Worm (Caenorhabditis elegans) whole organism, late embryonic: Measurements from ENCODE around the gene F22F1.3.
"Not testable (repeated sequence)": the region's sequence is repeated elsewhere in the genome, so short reads cannot be mapped to it uniquely, and the experiment has no call there.

Experiments used
- C08G9.2 ChIP-seq: sonication (generic microtip); optimal IDR thresholded peaks from 2 replicates; lab custom pipeline; 2016; ENCODE audit warnings: mild to moderate bottlenecking, missing genetic modification characterization, moderate library complexity, missing compliant biosample characterization
- C38D4.7 ChIP-seq: fragments of 200-800 bp; sonication (Bioruptor generic); optimal IDR thresholded peaks from 2 replicates; lab custom pipeline; 2018; ENCODE audit warnings: mild to moderate bottlenecking, missing genetic modification characterization, moderate library complexity, missing compliant biosample characterization
- K09A11.1 ChIP-seq: sonication (generic microtip); optimal IDR thresholded peaks from 2 replicates; lab custom pipeline; 2017; ENCODE audit warnings: antibody characterized with exemption, mild to moderate bottlenecking, missing genetic modification characterization, missing compliant biosample characterization; ENCODE audit not compliant: insufficient read depth
- ama-1 ChIP-seq: fragments of 150-350 bp; optimal IDR thresholded peaks from 2 replicates; lab custom pipeline; 2014
- ceh-14 ChIP-seq: sonication (generic microtip); optimal IDR thresholded peaks from 2 replicates; lab custom pipeline; 2016; ENCODE audit warnings: missing genotype, missing genetic modification characterization, missing compliant biosample characterization
- ceh-18 ChIP-seq: sonication (generic microtip); optimal IDR thresholded peaks from 2 replicates; lab custom pipeline; 2016; ENCODE audit warnings: missing genetic modification characterization, missing compliant biosample characterization
- ceh-19 ChIP-seq: fragments of 200-800 bp; sonication (Bioruptor generic); optimal IDR thresholded peaks from 2 replicates; lab custom pipeline; 2018; ENCODE audit warnings: mild to moderate bottlenecking, missing genetic modification characterization, missing compliant biosample characterization
- ceh-22 ChIP-seq: sonication (generic microtip); optimal IDR thresholded peaks from 2 replicates; lab custom pipeline; 2017; ENCODE audit warnings: missing biosample characterization, missing genetic modification characterization
- ceh-24 ChIP-seq: sonication (generic microtip); optimal IDR thresholded peaks from 2 replicates; lab custom pipeline; 2016; ENCODE audit warnings: mild to moderate bottlenecking, missing genetic modification characterization, missing compliant biosample characterization
- ceh-45 ChIP-seq: fragments of 200-800 bp; sonication (Bioruptor generic); IDR thresholded peaks from 2 replicates; pipeline ENCODE4 v1.3.6; 2022; ENCODE audit warnings: missing genetic modification reagents, missing genetic modification characterization, missing compliant biosample characterization
- ceh-48 ChIP-seq: sonication (generic microtip); optimal IDR thresholded peaks from 2 replicates; lab custom pipeline; 2016; ENCODE audit warnings: missing genetic modification characterization, inconsistent platforms, missing compliant biosample characterization
- ceh-6 ChIP-seq: fragments of 200-800 bp; sonication (Bioruptor generic); optimal IDR thresholded peaks from 2 replicates; lab custom pipeline; 2018; ENCODE audit warnings: mild to moderate bottlenecking, missing genetic modification characterization, missing compliant biosample characterization
- ceh-9 ChIP-seq: sonication (generic microtip); optimal IDR thresholded peaks from 2 replicates; lab custom pipeline; 2016; ENCODE audit warnings: mild to moderate bottlenecking, missing genetic modification characterization, inconsistent platforms, missing compliant biosample characterization
- che-1 ChIP-seq: sonication (generic microtip); optimal IDR thresholded peaks from 2 replicates; lab custom pipeline; 2016; ENCODE audit warnings: mild to moderate bottlenecking, missing genetic modification characterization, missing compliant biosample characterization
- dmd-4 ChIP-seq: sonication (generic microtip); optimal IDR thresholded peaks from 2 replicates; lab custom pipeline; 2016; ENCODE audit warnings: borderline replicate concordance, missing genetic modification characterization, missing compliant biosample characterization
- dve-1 ChIP-seq: sonication (generic microtip); optimal IDR thresholded peaks from 2 replicates; lab custom pipeline; 2017; ENCODE audit warnings: antibody characterized with exemption, mild to moderate bottlenecking, missing genetic modification characterization, missing compliant biosample characterization
- elt-2 ChIP-seq: sonication (generic microtip); optimal IDR thresholded peaks from 2 replicates; lab custom pipeline; 2016; ENCODE audit warnings: missing genetic modification reagents, missing genetic modification characterization, missing compliant biosample characterization
- elt-4 ChIP-seq: sonication (generic microtip); optimal IDR thresholded peaks from 2 replicates; lab custom pipeline; 2016; ENCODE audit warnings: missing genetic modification characterization, missing compliant biosample characterization
- eyg-1 ChIP-seq: sonication (generic microtip); optimal IDR thresholded peaks from 2 replicates; lab custom pipeline; 2016; ENCODE audit warnings: missing genotype, missing genetic modification characterization, missing compliant biosample characterization
- gmeb-2 ChIP-seq: sonication (generic microtip); optimal IDR thresholded peaks from 2 replicates; lab custom pipeline; 2016; ENCODE audit warnings: missing genetic modification characterization, inconsistent platforms, missing compliant biosample characterization
- hlh-13 ChIP-seq: fragments of 200-800 bp; sonication (Bioruptor generic); optimal IDR thresholded peaks from 2 replicates; lab custom pipeline; 2018; ENCODE audit warnings: mild to moderate bottlenecking, missing genetic modification characterization, missing compliant biosample characterization
- hlh-15 ChIP-seq: sonication (generic microtip); optimal IDR thresholded peaks from 2 replicates; lab custom pipeline; 2016; ENCODE audit warnings: missing genetic modification characterization, missing compliant biosample characterization
- hlh-30 ChIP-seq: sonication (generic microtip); optimal IDR thresholded peaks from 2 replicates; lab custom pipeline; 2017; ENCODE audit warnings: antibody characterized with exemption, missing genetic modification characterization, missing compliant biosample characterization; ENCODE audit not compliant: insufficient read depth
- lim-6 ChIP-seq: sonication (generic microtip); optimal IDR thresholded peaks from 2 replicates; lab custom pipeline; 2016; ENCODE audit warnings: missing genetic modification characterization, missing compliant biosample characterization
- mec-3 ChIP-seq: sonication (generic microtip); optimal IDR thresholded peaks from 2 replicates; lab custom pipeline; 2016; ENCODE audit warnings: borderline replicate concordance, missing genetic modification characterization, missing compliant biosample characterization
- nfya-1 ChIP-seq: sonication (generic microtip); optimal IDR thresholded peaks from 2 replicates; lab custom pipeline; 2017; ENCODE audit warnings: missing genetic modification characterization, mild to moderate bottlenecking, missing compliant biosample characterization, antibody characterized with exemption, moderate library complexity
- nhr-11 ChIP-seq: fragments of 150-350 bp; optimal IDR thresholded peaks from 2 replicates; lab custom pipeline; 2014; ENCODE audit warnings: missing biosample characterization, missing genetic modification characterization
- nhr-232 ChIP-seq: sonication (generic microtip); optimal IDR thresholded peaks from 2 replicates; lab custom pipeline; 2016; ENCODE audit warnings: missing genetic modification characterization, missing compliant biosample characterization
- pha-2 ChIP-seq: sonication (generic microtip); optimal IDR thresholded peaks from 2 replicates; lab custom pipeline; 2017; ENCODE audit warnings: mild to moderate bottlenecking, missing genetic modification characterization, missing compliant biosample characterization
- pros-1 ChIP-seq: fragments of 150-350 bp; optimal IDR thresholded peaks from 2 replicates; lab custom pipeline; 2014; ENCODE audit warnings: missing biosample characterization, missing genetic modification reagents, missing genetic modification characterization
- ref-2 ChIP-seq: sonication (generic microtip); optimal IDR thresholded peaks from 2 replicates; lab custom pipeline; 2016; ENCODE audit warnings: missing genetic modification characterization, missing compliant biosample characterization
- sdc-2 ChIP-seq: sonication (generic microtip); optimal IDR thresholded peaks from 2 replicates; lab custom pipeline; 2016; ENCODE audit warnings: missing genotype, missing genetic modification characterization, missing compliant biosample characterization
- sox-4 ChIP-seq: sonication (generic microtip); optimal IDR thresholded peaks from 2 replicates; lab custom pipeline; 2017; ENCODE audit warnings: mild to moderate bottlenecking, missing genetic modification characterization, inconsistent platforms, missing compliant biosample characterization
- ttx-3 ChIP-seq: sonication (generic microtip); optimal IDR thresholded peaks from 2 replicates; lab custom pipeline; 2016; ENCODE audit warnings: missing genetic modification reagents, missing genetic modification characterization, missing compliant biosample characterization
- unc-3 ChIP-seq, 2 experiments: fragments of 200-800 bp in 1 of 2; sonication (Bioruptor generic) in 1 of 2; sonication (generic microtip) in 1 of 2; conservative IDR thresholded peaks in 1 of 2; optimal IDR thresholded peaks in 1 of 2; 2 replicates each; pipeline versions ENCODE4 v1.3.6 to Lab custom; 2016 to 2022; ENCODE audit warnings: missing compliant biosample characterization in 2 of 2, missing genetic modification characterization in 2 of 2, missing genetic modification reagents in 1 of 2
- unc-42 ChIP-seq: sonication (generic microtip); optimal IDR thresholded peaks from 2 replicates; lab custom pipeline; 2016; ENCODE audit warnings: missing genotype, missing genetic modification characterization, missing compliant biosample characterization
- unc-86 ChIP-seq: sonication (generic microtip); optimal IDR thresholded peaks from 2 replicates; lab custom pipeline; 2016; ENCODE audit warnings: missing genetic modification characterization, missing compliant biosample characterization
- ztf-16 ChIP-seq: sonication (generic microtip); optimal IDR thresholded peaks from 2 replicates; lab custom pipeline; 2017; ENCODE audit warnings: missing genetic modification characterization, missing compliant biosample characterization

The F22F1.3 gene

ce11 chrX:8155969-8156368 lies 6.9 kb downstream of the F22F1.3 start (continued):
- no peak for TF ChIP-seq nhr-11 (tag; lab: Kevin White, UChicago)
- peak; percentile 61 for TF ChIP-seq ceh-48
- peak; percentile 71 for TF ChIP-seq sdc-2
- peak; percentile 12 for TF ChIP-seq ztf-16 (tag; lab: Kevin White, UChicago)
- TF ChIP-seq hlh-13 (GFP tag; lab: Kevin White, UChicago): peak; percentile 77
- peak; percentile 89 for TF ChIP-seq unc-3 (GFP tag; conservative IDR thresholded peaks at IDR 0.05; lab: Robert Waterston, UW)
- peak; percentile 25 for TF ChIP-seq unc-3 (tag; optimal IDR thresholded peaks at IDR 0.05; lab: Kevin White, UChicago)
- TF ChIP-seq pha-2 (tag; lab: Kevin White, UChicago): peak; percentile 77
- TF ChIP-seq elt-2: peak; percentile 92
- TF ChIP-seq eyg-1: peak; percentile 69
- TF ChIP-seq nhr-232 (tag; lab: Kevin White, UChicago): peak; percentile 69
- TF ChIP-seq che-1 (tag; lab: Kevin White, UChicago): peak; percentile 87
- TF ChIP-seq mec-3 (tag; lab: Kevin White, UChicago): no peak
- TF ChIP-seq hlh-30 (tag; lab: Kevin White, UChicago): no peak
- peak; percentile 89 for TF ChIP-seq gmeb-2 (tag; lab: Kevin White, UChicago)
- peak; percentile 70 for TF ChIP-seq ceh-14 (tag; lab: Kevin White, UChicago)
- no peak for TF ChIP-seq pros-1 (tag; lab: Kevin White, UChicago)
- TF ChIP-seq C38D4.7 (GFP tag; lab: Kevin White, UChicago): peak; percentile 75
- peak; percentile 80 for TF ChIP-seq dmd-4 (tag; lab: Kevin White, UChicago)
- peak; percentile 86 for TF ChIP-seq ttx-3 (tag; lab: Kevin White, UChicago)
- peak; percentile 27 for TF ChIP-seq K09A11.1 (tag; lab: Kevin White, UChicago)
- no peak for TF ChIP-seq elt-4 (tag; lab: Kevin White, UChicago)
- TF ChIP-seq ceh-24 (tag; lab: Kevin White, UChicago): peak; percentile 75
- TF ChIP-seq dve-1 (tag; lab: Kevin White, UChicago): no peak
- peak; percentile 70 for TF ChIP-seq ceh-6 (GFP tag; lab: Kevin White, UChicago)
- peak; percentile 15 for TF ChIP-seq unc-86 (tag; lab: Kevin White, UChicago)
- peak; percentile 30 for TF ChIP-seq lim-6 (tag; lab: Kevin White, UChicago)
- TF ChIP-seq sox-4: peak; percentile 80
- peak; percentile 1 for TF ChIP-seq ref-2 (tag; lab: Kevin White, UChicago)
- TF ChIP-seq C08G9.2 (tag; lab: Kevin White, UChicago): peak; percentile 55
- no peak for TF ChIP-seq ama-1 (lab: Kevin White, UChicago)
- no peak for TF ChIP-seq ceh-22 (tag; lab: Kevin White, UChicago)
- TF ChIP-seq unc-42 (tag; lab: Kevin White, UChicago): no peak
- peak; percentile 88 for TF ChIP-seq ceh-19 (GFP tag; lab: Kevin White, UChicago)

ce11 chrX:8155447-8155877 lies 7.4 kb downstream of the F22F1.3 start:
- TF ChIP-seq ceh-18: peak; percentile 7
- TF ChIP-seq unc-86 (tag; lab: Kevin White, UChicago): peak; percentile 8
- peak; percentile 2 for TF ChIP-seq K09A11.1 (tag; lab: Kevin White, UChicago)
- TF ChIP-seq dve-1 (tag; lab: Kevin White, UChicago): peak; percentile 13
- 0 out of 2 replicates have a peak, but pooled peaks have one; percentile 29 for TF ChIP-seq ceh-45 (GFP tag; lab: Robert Waterston, UW)
- peak; percentile 54 for TF ChIP-seq unc-3 (GFP tag; conservative IDR thresholded peaks at IDR 0.05; lab: Robert Waterston, UW)
- TF ChIP-seq unc-3 (tag; optimal IDR thresholded peaks at IDR 0.05; lab: Kevin White, UChicago): not testable (repeated sequence)
- peak; percentile 20 for TF ChIP-seq nfya-1 (tag; lab: Kevin White, UChicago)
- peak; percentile 79 for TF ChIP-seq hlh-30 (tag; lab: Kevin White, UChicago)

ce11 chrX:8151409-8151808 lies 11.5 kb downstream of the F22F1.3 start:
- TF ChIP-seq sdc-2: no peak
- TF ChIP-seq ceh-9 (tag; lab: Kevin White, UChicago): no peak
- no peak for TF ChIP-seq nhr-11 (tag; lab: Kevin White, UChicago)
- no peak for TF ChIP-seq hlh-15
